Fruit fly (Drosophila melanogaster): Measurements from ENCODE around the gene Tsp3A.
A peak's percentile ranks its signal among the peaks of the same experiment; 100 is the strongest.

Gene Tsp3A

DNA sequence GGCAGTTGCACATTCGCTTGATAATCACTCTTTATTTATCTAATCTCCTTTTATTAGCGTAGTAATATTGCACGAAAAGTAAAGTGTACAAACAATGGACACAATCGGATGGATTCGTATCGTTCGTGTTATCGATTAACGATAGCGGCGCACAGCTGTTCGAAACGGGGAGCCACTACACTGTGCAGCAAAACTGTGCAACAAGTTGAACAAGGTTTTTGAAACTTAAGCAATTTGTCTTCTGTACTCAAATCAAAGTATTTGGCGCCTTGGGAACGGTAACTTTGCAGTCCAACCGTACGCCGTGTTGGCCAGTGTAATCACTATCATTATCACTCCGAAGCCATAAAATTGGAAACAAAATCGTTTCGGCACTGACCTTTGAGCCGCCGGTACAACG is at the start of gene Tsp3A, which contains the start of gene Seipin:
Gene Tsp3A, minus strand, starts transcription at position 88 of the 400 bp plus-strand sequence.
Gene Seipin, plus strand, starts transcription at position 149 of the 400 bp plus-strand sequence.
- TF ChIP-seq CTCF (optimal IDR thresholded peaks at IDR 0.05) (no peak), CG8478 (optimal IDR thresholded peaks at IDR 0.05) (no peak)

dm6 chrX:2663416-2663815 is 43.9 kb upstream of the Tsp3A start:
- TF ChIP-seq CG8478 (optimal IDR thresholded peaks at IDR 0.05) (no peak), CTCF (optimal IDR thresholded peaks at IDR 0.05) (no peak)

DNA sequence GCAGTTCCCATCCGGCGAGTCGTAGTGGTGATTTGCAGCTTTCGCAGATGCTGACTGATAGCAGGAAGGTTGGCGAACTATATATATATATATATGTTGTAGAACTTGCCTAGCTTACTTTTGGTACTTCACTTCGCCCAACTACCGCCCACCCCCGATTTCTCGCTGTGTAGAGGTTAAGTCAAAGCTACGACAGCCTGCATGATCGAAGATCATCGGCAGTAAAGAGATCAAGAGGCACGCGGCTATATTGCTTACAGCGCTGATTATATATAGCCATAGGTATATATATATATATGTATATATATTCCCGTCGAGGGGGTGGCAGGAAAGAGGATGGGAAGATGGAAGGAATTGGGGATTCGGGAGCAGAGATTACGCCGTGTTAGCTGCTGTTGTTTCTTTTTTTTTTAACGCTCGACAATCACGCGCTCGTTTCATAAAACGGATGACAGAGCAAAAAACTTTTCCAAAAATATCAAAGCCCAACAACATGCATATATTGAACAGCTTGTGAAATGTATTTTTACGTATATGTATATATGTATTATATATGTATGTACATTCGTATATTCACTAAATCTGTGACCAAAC is 43.1 kb upstream of the Tsp3A start:
- TF ChIP-seq CG8478 (optimal IDR thresholded peaks at IDR 0.05) (no peak), CTCF (optimal IDR thresholded peaks at IDR 0.05) (no peak)

- TF ChIP-seq CG8478 (optimal IDR thresholded peaks at IDR 0.05) = no peak
- no peak for TF ChIP-seq CTCF (optimal IDR thresholded peaks at IDR 0.05)
Measured at dm6 chrX:2661758-2662157, 42.2 kb upstream of the Tsp3A start.

- TF ChIP-seq CTCF (optimal IDR thresholded peaks at IDR 0.05) (peak; percentile 85 to 88), CG8478 (optimal IDR thresholded peaks at IDR 0.05) (no peak)
Measured at dm6 chrX:2659430-2660075, 40.0 kb upstream of the Tsp3A start.

- TF ChIP-seq CG8478 (optimal IDR thresholded peaks at IDR 0.05) (no peak), CTCF (optimal IDR thresholded peaks at IDR 0.05) (peak in 1 of 2 experiments; percentile 31)
Measured at dm6 chrX:2658258-2658853, 38.8 kb upstream of the Tsp3A start.

DNA sequence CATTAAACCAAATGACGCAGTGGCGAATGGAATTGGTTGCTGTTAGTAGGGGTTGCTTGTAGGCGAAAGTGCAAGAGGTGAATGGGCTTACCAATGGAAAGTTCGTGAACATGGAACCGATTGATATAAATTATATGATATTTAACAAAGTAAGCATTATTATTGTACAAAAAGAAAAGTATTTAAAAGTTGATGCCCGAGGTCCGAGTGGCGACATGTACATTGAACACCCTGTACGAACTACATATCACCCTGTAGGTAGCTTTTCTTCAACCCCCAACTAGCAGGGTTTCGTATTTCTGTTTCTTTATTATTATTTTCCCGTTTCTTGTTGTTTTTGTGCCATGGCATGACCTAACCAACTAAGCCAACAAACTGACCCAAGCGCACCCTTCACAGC is 37.7 kb upstream of the Tsp3A start:
- no peak for TF ChIP-seq CTCF (optimal IDR thresholded peaks at IDR 0.05)
- TF ChIP-seq CG8478 (optimal IDR thresholded peaks at IDR 0.05) = no peak

- TF ChIP-seq CG8478 (optimal IDR thresholded peaks at IDR 0.05) (no peak), CTCF (optimal IDR thresholded peaks at IDR 0.05) (peak; percentile 81 to 82)
Measured at dm6 chrX:2655998-2656397, 36.5 kb upstream of the Tsp3A start.

DNA sequence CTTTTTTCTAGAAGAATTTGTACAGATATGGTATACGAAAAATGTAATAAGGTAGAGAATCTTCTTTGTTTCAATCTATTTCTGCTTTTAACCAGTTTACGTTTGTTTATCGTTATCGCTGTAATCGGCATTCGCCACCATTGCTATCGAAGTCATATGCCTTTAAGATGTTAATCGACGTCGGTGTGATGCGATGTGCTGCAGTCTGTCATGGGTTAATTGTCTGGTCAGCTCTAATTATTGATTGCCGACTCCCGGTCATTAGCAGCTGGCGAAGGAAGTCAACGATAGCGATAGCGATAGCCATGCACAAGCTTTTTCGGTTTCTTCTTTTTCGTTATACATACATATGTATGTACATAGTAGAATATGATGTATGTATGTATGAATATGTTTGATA is 35.9 kb upstream of the Tsp3A start:
- no peak for TF ChIP-seq CG8478 (optimal IDR thresholded peaks at IDR 0.05)
- TF ChIP-seq CTCF (optimal IDR thresholded peaks at IDR 0.05) = no peak

dm6 chrX:2653533-2654296 is 34.2 kb upstream of the Tsp3A start:
- TF ChIP-seq CTCF (optimal IDR thresholded peaks at IDR 0.05) (no peak), CG8478 (optimal IDR thresholded peaks at IDR 0.05) (no peak)

DNA sequence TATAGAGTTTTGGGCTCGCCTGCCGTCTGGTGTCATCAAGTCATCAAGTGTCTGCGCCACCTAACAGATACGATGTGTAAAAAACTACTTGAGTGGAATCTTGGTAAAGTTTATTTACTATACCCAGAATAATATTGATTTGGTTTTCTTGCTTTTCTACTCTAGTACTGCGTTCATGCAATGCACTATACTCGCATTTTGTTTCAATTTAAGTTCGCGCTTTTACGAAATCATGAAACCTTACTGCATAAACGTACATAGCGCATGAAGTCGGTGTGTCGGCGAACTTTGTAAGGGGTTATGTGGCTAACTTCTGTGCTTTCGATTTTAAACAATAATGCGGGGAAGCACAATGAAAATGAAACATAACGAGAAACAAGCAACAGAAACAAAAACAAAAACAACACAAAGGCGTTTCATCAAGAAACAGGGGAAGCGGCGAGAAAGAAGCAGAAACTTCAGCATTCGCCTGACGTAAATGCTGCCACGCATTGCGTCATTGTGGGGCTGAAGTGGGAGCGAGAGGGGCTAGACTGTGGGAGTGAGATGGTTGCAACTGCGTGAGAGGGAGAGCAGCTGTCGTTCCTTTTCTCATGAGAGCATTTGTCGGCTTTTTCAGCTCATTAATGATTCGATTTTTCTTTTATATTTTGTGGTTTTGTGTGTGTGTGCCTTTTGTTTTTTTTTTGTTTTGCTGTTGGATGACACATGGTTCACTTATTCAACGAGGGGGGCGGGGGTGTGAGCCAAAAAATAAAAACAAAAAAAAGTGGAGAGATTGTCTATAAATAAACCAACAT is 32.8 kb upstream of the Tsp3A start:
- TF ChIP-seq CTCF (optimal IDR thresholded peaks at IDR 0.05) = no peak
- no peak for TF ChIP-seq CG8478 (optimal IDR thresholded peaks at IDR 0.05)

DNA sequence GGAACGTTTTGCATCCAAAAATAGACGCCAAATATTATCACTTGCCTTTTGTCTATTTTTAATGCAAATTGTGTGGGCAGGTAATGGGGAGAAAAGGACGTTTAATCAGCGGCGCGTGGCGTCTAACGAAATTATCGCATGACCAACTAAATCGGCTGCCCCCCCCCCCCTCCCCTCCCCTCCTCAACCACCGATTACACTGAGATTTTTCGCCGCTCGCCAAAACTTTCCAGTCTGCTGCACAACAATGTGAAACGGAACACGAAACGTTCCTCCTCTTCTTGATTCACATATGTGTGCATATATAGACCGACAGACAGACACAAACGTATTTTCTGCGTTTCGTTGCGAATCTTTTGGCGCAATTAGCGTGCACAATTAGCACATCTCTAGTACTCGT is 31.6 kb upstream of the Tsp3A start:
- no peak for TF ChIP-seq CG8478 (optimal IDR thresholded peaks at IDR 0.05)
- no peak for TF ChIP-seq CTCF (optimal IDR thresholded peaks at IDR 0.05)

- TF ChIP-seq CTCF (optimal IDR thresholded peaks at IDR 0.05) (no peak), CG8478 (optimal IDR thresholded peaks at IDR 0.05) (no peak)
Measured at dm6 chrX:2648959-2649358, 29.4 kb upstream of the Tsp3A start.

dm6 chrX:2647950-2648613 is 28.5 kb upstream of the Tsp3A start:
- TF ChIP-seq CTCF (optimal IDR thresholded peaks at IDR 0.05) = no peak
- TF ChIP-seq CG8478 (optimal IDR thresholded peaks at IDR 0.05) = no peak

All from S2 (cell line).